Fruit fly (Drosophila melanogaster) whole organism, wandering third instar larva: ENCODE results near the gene Inx5.
A peak's percentile ranks its signal among the peaks of the same experiment; 100 is the strongest.

ENCODE experiments used
- OdsH ChIP-seq: fragments of 200-800 bp; sonication (Bioruptor generic); optimal IDR thresholded peaks from 2 replicates; lab custom pipeline; 2016; ENCODE audit warnings: missing biosample characterization, mild to moderate bottlenecking, missing genetic modification characterization
- Vsx2 ChIP-seq: fragments of 200-300, 225-300 bp; sonication (Bioruptor generic); optimal IDR thresholded peaks from 2 replicates; lab custom pipeline; 2018; ENCODE audit warnings: missing biosample characterization, missing genetic modification characterization; ENCODE audit not compliant: partially characterized antibody
- h ChIP-seq: fragments of 200-800 bp; sonication (Bioruptor generic); optimal IDR thresholded peaks from 3 replicates; lab custom pipeline; 2016; ENCODE audit warnings: missing biosample characterization, mild to moderate bottlenecking, missing genetic modification characterization

DNA sequence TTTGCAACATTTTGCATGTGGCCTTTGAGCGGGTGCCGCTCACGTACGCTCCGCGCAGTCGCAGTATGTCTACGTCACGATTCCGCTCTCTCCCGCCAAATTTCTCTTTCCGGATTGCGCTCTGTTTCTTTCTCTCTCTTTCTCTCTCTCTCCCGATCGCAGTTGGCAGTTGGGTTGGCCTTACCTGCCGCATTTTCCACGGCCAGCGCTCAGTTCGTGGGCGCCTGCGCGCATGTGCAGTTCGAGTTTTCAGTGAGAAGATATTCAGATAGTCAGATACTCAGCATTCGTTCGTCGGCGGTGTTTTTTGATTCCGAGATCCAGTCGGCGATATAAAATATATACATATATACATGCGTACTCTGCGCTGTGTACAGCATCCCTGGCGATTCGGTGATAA is 49.7 kb upstream of the Inx5 start, which contains the start of gene CG7884:
- TF ChIP-seq h (GFP tag; lab: Kevin White, UChicago) (no peak), OdsH (GFP tag; lab: Kevin White, UChicago) (no peak), Vsx2 (GFP tag; lab: Kevin White, UChicago) (peak; percentile 46)
